Fruit fly (Drosophila melanogaster) S2 (cell line): ENCODE data around the gene nuf.

Experiments used
- CG8478 ChIP-seq: fragments of >200 bp; optimal IDR thresholded peaks from 2 replicates; lab custom pipeline; 2018
- CTCF ChIP-seq, 2 experiments: fragments of >200 bp; optimal IDR thresholded peaks; 2 replicates each; lab custom pipeline; 2018

dm6 chr3L:14167917-14168316 lies 22.8 kb upstream of the nuf start:
- TF ChIP-seq CTCF (optimal IDR thresholded peaks at IDR 0.05; lab: Kevin White, UChicago) = no peak
- TF ChIP-seq CG8478 (lab: Kevin White, UChicago) = no peak
